Fruit fly (Drosophila melanogaster): Measurements from ENCODE around the gene eIF4E1.
A peak's percentile ranks its signal among the peaks of the same experiment; 100 is the strongest.

Gene eIF4E1

DNA sequence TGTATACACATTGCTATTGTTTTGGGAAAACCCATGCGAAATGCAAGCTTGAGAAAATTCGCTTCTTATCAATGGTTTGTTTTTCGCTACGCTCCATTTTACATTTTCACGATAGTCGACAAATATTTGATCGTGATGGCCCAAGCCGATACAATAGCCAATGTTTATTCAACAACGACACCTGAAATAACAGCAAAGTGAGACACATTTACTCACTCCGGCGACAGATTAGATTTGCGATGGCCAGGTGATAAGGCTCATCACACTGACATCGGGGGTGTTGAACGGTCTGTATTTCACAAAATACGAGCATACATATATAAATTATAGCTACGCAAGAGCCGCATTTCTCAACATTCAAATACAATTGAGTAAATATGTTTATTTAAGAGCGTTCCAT, 5.1 kb downstream of the eIF4E1 start (continued):
- peak; percentile 21 for TF ChIP-seq grau (tag; optimal IDR thresholded peaks at IDR 0.05)
- TF ChIP-seq lola (GFP tag; optimal IDR thresholded peaks at IDR 0.05), result no peak
- peak; percentile 24 for TF ChIP-seq CG4424 (GFP tag; optimal IDR thresholded peaks at IDR 0.05)
- TF ChIP-seq vfl (GFP tag; optimal IDR thresholded peaks at IDR 0.05), result peak; percentile 19
- peak; percentile 66 for TF ChIP-seq CG10209 (GFP tag; optimal IDR thresholded peaks at IDR 0.05)
- no peak for TF ChIP-seq CG11560 (tag; IDR thresholded peaks at IDR 0.05)
- TF ChIP-seq stwl (tag; optimal IDR thresholded peaks at IDR 0.05), result no peak
- TF ChIP-seq ATbp (GFP tag; optimal IDR thresholded peaks at IDR 0.05), result peak; percentile 72
- TF ChIP-seq ac (GFP tag; optimal IDR thresholded peaks at IDR 0.05), result peak; percentile 62
- TF ChIP-seq CG30403 (GFP tag; optimal IDR thresholded peaks at IDR 0.05), result no peak
- peak; percentile 75 for TF ChIP-seq CG33213 (GFP tag; optimal IDR thresholded peaks at IDR 0.05)
- peak; percentile 1 for TF ChIP-seq CG9797 (GFP tag; optimal IDR thresholded peaks at IDR 0.05)
- no peak for TF ChIP-seq wor (GFP tag; IDR thresholded peaks at IDR 0.05)
- peak in 1 of 2 experiments; percentile 4 for TF ChIP-seq bsh (GFP tag; optimal IDR thresholded peaks at IDR 0.05)
- peak; percentile 49; the same call in 1 of the 2 replicates for TF ChIP-seq toy (GFP tag; IDR thresholded peaks at IDR 0.05)
- no peak for TF ChIP-seq CG7745 (tag; optimal IDR thresholded peaks at IDR 0.05)
- peak; percentile 41 for TF ChIP-seq Spps (tag; optimal IDR thresholded peaks at IDR 0.05)
- TF ChIP-seq ap (GFP tag; IDR thresholded peaks at IDR 0.05), result no peak
- no peak for TF ChIP-seq CG17829 (tag; optimal IDR thresholded peaks at IDR 0.05)
- TF ChIP-seq CG18764 (GFP tag; optimal IDR thresholded peaks at IDR 0.05), result peak; percentile 48
- TF ChIP-seq Bgb (GFP tag; IDR thresholded peaks at IDR 0.05; ENCODE audit: partially characterized antibody), result no peak
- peak; percentile 62 for TF ChIP-seq CG12104 (GFP tag; optimal IDR thresholded peaks at IDR 0.05)
- peak; percentile 58 for TF ChIP-seq Hey (tag; optimal IDR thresholded peaks at IDR 0.05)
- peak; percentile 67 for TF ChIP-seq CG7556 (GFP tag; optimal IDR thresholded peaks at IDR 0.05)
- peak; percentile 38 for TF ChIP-seq NfI (GFP tag; optimal IDR thresholded peaks at IDR 0.05)
- no peak for TF ChIP-seq Xbp1 (GFP tag; optimal IDR thresholded peaks at IDR 0.05)
- peak; percentile 94 for TF ChIP-seq CG12071 (GFP tag; optimal IDR thresholded peaks at IDR 0.05)
- peak; percentile 92 for TF ChIP-seq Med (GFP tag)
- peak; percentile 50 for TF ChIP-seq Jarid2 (GFP tag; optimal IDR thresholded peaks at IDR 0.05)
- peak; percentile 76 for TF ChIP-seq CrebB (tag; optimal IDR thresholded peaks at IDR 0.05)
- TF ChIP-seq H15 (GFP tag; IDR thresholded peaks at IDR 0.05), result no peak
- no peak for TF ChIP-seq sna (GFP tag; IDR thresholded peaks at IDR 0.05; ENCODE audit: partially characterized antibody)
- peak; percentile 23; the same call in 1 of the 2 replicates for TF ChIP-seq GATAe (GFP tag; conservative IDR thresholded peaks at IDR 0.05)
- TF ChIP-seq Kr (GFP tag; optimal IDR thresholded peaks at IDR 0.05), result peak; percentile 2
- peak; percentile 81 for TF ChIP-seq CG6683 (GFP tag; optimal IDR thresholded peaks at IDR 0.05)
- TF ChIP-seq lbe (GFP tag; optimal IDR thresholded peaks at IDR 0.05), result peak; percentile 16
- no peak for TF ChIP-seq sd (tag; optimal IDR thresholded peaks at IDR 0.05)
- peak; percentile 91 for TF ChIP-seq CG3281 (GFP tag; optimal IDR thresholded peaks at IDR 0.05)
- peak; percentile 51 for TF ChIP-seq CG14710 (tag; optimal IDR thresholded peaks at IDR 0.05)
- TF ChIP-seq zen (tag; optimal IDR thresholded peaks at IDR 0.05), result no peak
- no peak for TF ChIP-seq CG9876 (GFP tag; optimal IDR thresholded peaks at IDR 0.05)
- TF ChIP-seq nerfin-2 (GFP tag; IDR thresholded peaks at IDR 0.05; ENCODE audit: partially characterized antibody), result no peak
- TF ChIP-seq CG12744 (GFP tag; optimal IDR thresholded peaks at IDR 0.05), result peak; percentile 20
- peak; percentile 82 for TF ChIP-seq CG31365 (tag; optimal IDR thresholded peaks at IDR 0.05)
- no peak for TF ChIP-seq oc (tag; optimal IDR thresholded peaks at IDR 0.05)
- TF ChIP-seq CG2199 (GFP tag; IDR thresholded peaks at IDR 0.05), result peak; percentile 47; the same call in 1 of the 3 replicates
- TF ChIP-seq nom (GFP tag; optimal IDR thresholded peaks at IDR 0.05), result peak; percentile 60
- TF ChIP-seq CG12155 (GFP tag; optimal IDR thresholded peaks at IDR 0.05), result no peak
- TF ChIP-seq hth (optimal IDR thresholded peaks at IDR 0.05), result no peak
- peak; percentile 15; the same call in 1 of the 3 replicates for TF ChIP-seq B-H1 (GFP tag; IDR thresholded peaks at IDR 0.05)
